Fruit fly (Drosophila melanogaster) ovary, adult (tissue): ENCODE results near the gene Prp16.

Experiments used
- CG17801 ChIP-seq: fragments of 200-800 bp; optimal IDR thresholded peaks from 2 replicates; lab custom pipeline; 2019; ENCODE audit warnings: missing biosample characterization, mild to moderate bottlenecking, missing genetic modification characterization, moderate library complexity; ENCODE audit not compliant: partially characterized antibody

Prp16 gene

DNA sequence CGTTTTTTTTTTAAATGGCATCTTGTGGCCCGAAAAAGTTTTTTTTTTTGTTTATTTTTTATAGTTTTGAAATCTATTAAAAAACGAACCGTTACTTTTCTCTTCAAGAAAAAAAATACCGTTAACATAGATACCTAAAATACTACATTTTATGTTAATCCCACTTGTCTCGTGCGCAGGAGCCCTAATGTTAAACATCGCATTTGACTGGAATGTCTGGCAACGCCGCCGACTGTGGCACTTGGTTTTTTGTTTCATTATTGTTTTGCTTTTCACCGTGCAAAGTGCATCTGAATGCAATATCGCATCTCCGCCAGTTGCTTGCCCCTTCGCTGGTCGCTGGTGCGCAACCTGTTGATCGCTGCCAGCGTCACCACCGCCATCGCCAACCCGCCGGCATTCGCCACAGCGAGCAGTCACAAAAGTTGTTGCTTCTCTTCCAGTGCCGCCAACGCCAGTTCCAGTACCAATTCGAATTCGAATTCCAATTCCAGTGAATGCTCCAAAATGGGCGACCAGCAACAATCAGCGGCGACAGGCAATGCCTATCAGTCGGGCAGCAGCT lies 1.1 kb upstream of the Prp16 start, which contains the start of gene CG11590:
CG11590 (plus strand) TSS at position 212 of the 565 bp plus-strand sequence.
- no peak for TF ChIP-seq CG17801 (GFP tag; lab: Kevin White, UChicago)

- TF ChIP-seq CG17801 (GFP tag; lab: Kevin White, UChicago) = peak; percentile 49
These were observed 7.5 kb downstream of the Prp16 start for dm6 chrX:14208426-14209208.

DNA sequence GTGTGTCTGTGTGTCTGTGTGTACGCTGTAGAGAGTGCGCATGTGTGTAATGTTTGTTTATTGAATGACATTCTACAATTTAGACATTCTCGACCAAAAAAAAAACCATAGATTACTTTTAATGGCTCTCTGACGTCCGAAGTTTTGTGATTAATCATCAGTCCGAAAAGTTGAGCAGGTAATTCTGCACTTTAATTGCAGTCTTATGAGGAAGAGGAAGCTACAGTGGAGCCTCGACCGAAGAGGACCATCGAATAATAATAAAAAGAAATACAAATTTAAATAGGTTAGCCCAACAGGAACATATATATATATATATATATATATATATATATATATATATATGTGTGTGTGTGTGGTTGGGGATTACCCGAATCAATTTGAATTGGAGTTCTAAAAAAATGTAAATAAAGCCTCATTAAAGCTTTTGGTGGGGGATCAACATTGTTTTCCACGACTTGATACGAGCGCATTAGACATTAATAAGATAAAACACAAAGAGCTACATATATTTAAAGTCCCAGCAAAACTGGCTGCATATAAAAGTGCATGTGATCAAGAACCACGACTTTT lies 8.1 kb downstream of the Prp16 start:
- no peak for TF ChIP-seq CG17801 (GFP tag; lab: Kevin White, UChicago)

DNA sequence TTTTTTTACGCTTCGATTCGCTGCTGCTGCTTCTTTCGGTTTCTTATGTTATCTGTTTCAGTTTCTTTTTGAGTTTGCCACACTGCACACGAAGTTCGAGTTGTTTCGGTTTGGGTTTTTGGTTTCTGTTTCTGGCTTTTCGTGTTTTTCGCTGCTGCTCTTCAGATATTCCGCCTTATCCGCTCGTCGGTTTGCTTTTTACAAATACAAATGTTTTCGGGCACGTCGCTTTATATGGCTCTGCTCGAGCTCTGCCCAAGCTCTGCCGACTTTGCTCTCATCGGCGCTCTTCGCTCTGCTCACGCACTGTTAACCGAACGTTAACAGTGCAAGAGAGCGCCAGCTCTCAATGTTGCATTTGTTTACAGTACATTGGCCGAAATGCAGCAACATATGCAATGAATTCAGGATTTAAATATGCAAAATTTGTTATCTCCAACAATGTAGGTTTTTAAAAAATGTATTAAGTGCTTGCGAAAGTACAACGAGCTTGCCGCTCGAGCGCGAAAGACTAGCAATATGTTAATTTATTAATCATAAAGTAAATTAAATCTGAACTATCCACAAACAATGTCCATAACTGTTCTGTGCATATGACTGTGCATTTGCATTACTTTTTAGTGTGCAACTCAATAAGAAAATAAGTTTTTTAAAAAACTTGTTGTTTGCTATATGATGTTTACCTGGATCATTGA lies 10.2 kb downstream of the Prp16 start:
- TF ChIP-seq CG17801 (GFP tag; lab: Kevin White, UChicago) = peak; percentile 49

dm6 chrX:14212147-14212792 lies 11.1 kb downstream of the Prp16 start:
- TF ChIP-seq CG17801 (GFP tag; lab: Kevin White, UChicago) = no peak

- TF ChIP-seq CG17801 (GFP tag; lab: Kevin White, UChicago) = no peak
These were observed 12.5 kb downstream of the Prp16 start for dm6 chrX:14213509-14214154.

- TF ChIP-seq CG17801 (GFP tag; lab: Kevin White, UChicago) = peak; percentile 79
These were observed 13.6 kb downstream of the Prp16 start for dm6 chrX:14214505-14215449.

- no peak for TF ChIP-seq CG17801 (GFP tag; lab: Kevin White, UChicago)
These were observed 14.7 kb downstream of the Prp16 start for dm6 chrX:14215834-14216233.

DNA sequence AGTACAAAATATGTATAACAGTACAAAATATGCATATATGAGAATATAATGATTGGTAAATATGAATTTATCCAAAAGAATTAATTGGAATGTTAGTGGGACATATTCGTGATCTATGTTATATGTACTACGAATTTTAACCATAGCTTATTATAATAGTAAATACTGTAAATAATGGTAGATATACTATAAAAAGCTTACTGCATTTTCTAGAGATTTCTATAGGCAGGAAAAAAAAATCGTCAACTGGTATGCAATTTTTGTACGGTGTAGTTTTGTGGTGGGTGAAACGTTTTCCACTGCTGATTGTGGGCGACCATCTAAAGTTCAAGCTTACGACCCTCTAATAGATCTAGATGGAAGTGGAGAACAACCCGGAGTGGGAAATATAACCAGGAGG lies 15.7 kb downstream of the Prp16 start:
- TF ChIP-seq CG17801 (GFP tag; lab: Kevin White, UChicago) = no peak

- peak; percentile 91 for TF ChIP-seq CG17801 (GFP tag; lab: Kevin White, UChicago)
These were observed 16.9 kb downstream of the Prp16 start for dm6 chrX:14218045-14218483.

DNA sequence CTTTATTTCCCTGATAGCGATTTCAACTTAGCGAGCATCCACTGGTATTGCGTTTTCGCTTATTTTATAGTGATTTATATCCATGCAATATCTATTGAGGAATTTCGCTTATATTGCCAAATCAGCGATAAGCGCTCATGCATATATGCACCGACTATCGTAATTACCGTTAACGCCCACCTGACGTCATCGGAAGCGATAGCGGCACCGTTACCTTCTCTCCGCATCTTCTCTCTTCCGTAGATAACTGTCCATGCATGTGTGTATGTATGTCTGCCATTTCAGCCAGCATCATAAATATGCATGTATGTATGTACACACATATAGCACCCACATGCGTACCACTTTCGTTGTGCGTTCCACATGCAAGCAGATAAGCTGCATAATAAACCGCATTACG lies 20.0 kb downstream of the Prp16 start:
- TF ChIP-seq CG17801 (GFP tag; lab: Kevin White, UChicago) = no peak

- no peak for TF ChIP-seq CG17801 (GFP tag; lab: Kevin White, UChicago)
These were observed 20.8 kb downstream of the Prp16 start for dm6 chrX:14221995-14222394.

dm6 chrX:14225665-14226064 lies 24.5 kb downstream of the Prp16 start, which contains the start of gene CG11674:
TSS of gene CG11674 (minus strand) at chrX:14225879.
- TF ChIP-seq CG17801 (GFP tag; lab: Kevin White, UChicago) = no peak
